Worm (Caenorhabditis elegans): Measurements from ENCODE around the gene C07B5.6.

ce11 chrX:9565881-9566280 lies 47.1 kb downstream of the C07B5.6 start, which contains the start of gene moc-5:
- TF ChIP-seq nhr-237 (tag; optimal IDR thresholded peaks at IDR 0.05) (no peak), snpc-4 (tag; optimal IDR thresholded peaks at IDR 0.05) (no peak), T26A8.4 (GFP tag; IDR thresholded peaks at IDR 0.05) (no peak), ama-1 (optimal IDR thresholded peaks at IDR 0.05) (no peak), Y75B8A.6 (GFP tag; IDR thresholded peaks at IDR 0.05) (no peak), nhr-77 (tag; optimal IDR thresholded peaks at IDR 0.05) (no peak), madf-9 (GFP tag; conservative IDR thresholded peaks at IDR 0.05) (no peak), ztf-11 (tag; optimal IDR thresholded peaks at IDR 0.05) (no peak), ceh-82 (tag; optimal IDR thresholded peaks at IDR 0.05) (no peak), mdl-1 (tag; optimal IDR thresholded peaks at IDR 0.05) (no peak)

All from whole organism, L4 larva.